Fruit fly (Drosophila melanogaster) whole organism, embryonic: ENCODE measurements around the gene CG6689.

Experiments used
- Abd-B ChIP-seq: fragments of 200-800 bp; sonication (Bioruptor generic); optimal IDR thresholded peaks from 2 replicates; lab custom pipeline; 2018; ENCODE audit warnings: missing biosample characterization, mild to moderate bottlenecking, missing genetic modification characterization, moderate library complexity
- Atf3 ChIP-seq: fragments of 200-800 bp; sonication (Bioruptor generic); optimal IDR thresholded peaks from 3 replicates; lab custom pipeline; 2016; ENCODE audit warnings: missing biosample characterization, missing genetic modification characterization
- BEAF-32 ChIP-seq: fragments of 200-800 bp; sonication (Bioruptor generic); optimal IDR thresholded peaks from 3 replicates; lab custom pipeline; 2017; ENCODE audit warnings: missing biosample characterization, missing genetic modification characterization, mild to moderate bottlenecking, moderate library complexity, missing genetic modification reagents
- CG10543 ChIP-seq: fragments of 200-800 bp; sonication (Bioruptor generic); optimal IDR thresholded peaks from 3 replicates; lab custom pipeline; 2017; ENCODE audit warnings: missing biosample characterization, mild to moderate bottlenecking, missing genetic modification characterization, moderate library complexity
- CG10959 ChIP-seq: fragments of 200-800 bp; sonication (Bioruptor generic); IDR thresholded peaks from 2 replicates; pipeline ENCODE4 v1.3.6; 2022; ENCODE audit warnings: missing biosample characterization, missing genetic modification characterization
- CG12744 ChIP-seq: fragments of 200-800 bp; sonication (Bioruptor generic); optimal IDR thresholded peaks from 2 replicates; lab custom pipeline; 2016; ENCODE audit warnings: missing biosample characterization, missing genetic modification characterization
- CG13296 ChIP-seq: fragments of 200-800 bp; sonication (Bioruptor generic); optimal IDR thresholded peaks from 3 replicates; lab custom pipeline; 2018; ENCODE audit warnings: missing biosample characterization, mild to moderate bottlenecking, missing genetic modification characterization
- CG1529 ChIP-seq: fragments of 200-800 bp; sonication (Bioruptor generic); optimal IDR thresholded peaks from 3 replicates; lab custom pipeline; 2018; ENCODE audit warnings: missing biosample characterization, missing genetic modification characterization
- CG1603 ChIP-seq: fragments of 200-800 bp; sonication (Bioruptor generic); optimal IDR thresholded peaks from 2 replicates; lab custom pipeline; 2019; ENCODE audit warnings: missing biosample characterization, mild to moderate bottlenecking, missing genetic modification characterization, moderate library complexity
- CG16815 ChIP-seq: fragments of 200-800 bp; sonication (Bioruptor generic); optimal IDR thresholded peaks from 3 replicates; lab custom pipeline; 2017; ENCODE audit warnings: missing biosample characterization, mild to moderate bottlenecking, missing genetic modification characterization
- CG2202 ChIP-seq: fragments of 200-800 bp; sonication (Bioruptor generic); optimal IDR thresholded peaks from 2 replicates; lab custom pipeline; 2018; ENCODE audit warnings: missing biosample characterization, mild to moderate bottlenecking, missing genetic modification characterization
- CG3065 ChIP-seq: fragments of 200-800 bp; sonication (Bioruptor generic); optimal IDR thresholded peaks from 2 replicates; lab custom pipeline; 2016; ENCODE audit warnings: missing biosample characterization, missing genetic modification characterization
- CG3281 ChIP-seq: fragments of 200-800 bp; sonication (Bioruptor generic); optimal IDR thresholded peaks from 3 replicates; lab custom pipeline; 2017; ENCODE audit warnings: missing biosample characterization, mild to moderate bottlenecking, missing genetic modification characterization
- CG43689 ChIP-seq: fragments of 200-800 bp; sonication (Bioruptor generic); IDR thresholded peaks from 2 replicates; pipeline ENCODE4 v1.3.6; 2022; ENCODE audit warnings: missing biosample characterization, missing genetic modification characterization
- CG6175 ChIP-seq: fragments of 200-800 bp; sonication (Bioruptor generic); IDR thresholded peaks from 3 replicates; pipeline ENCODE4 v1.3.6; 2022; ENCODE audit warnings: missing biosample characterization, missing genetic modification characterization
- CG6765 ChIP-seq: fragments of 200-800 bp; sonication (Bioruptor generic); optimal IDR thresholded peaks from 3 replicates; lab custom pipeline; 2017; ENCODE audit warnings: missing biosample characterization, mild to moderate bottlenecking, missing genetic modification characterization
- CG8359 ChIP-seq: fragments of 200-800 bp; sonication (Bioruptor generic); optimal IDR thresholded peaks from 2 replicates; lab custom pipeline; 2017; ENCODE audit warnings: missing biosample characterization, mild to moderate bottlenecking, missing genetic modification characterization, borderline replicate concordance
- CTCF ChIP-seq: fragments of 200-800 bp; sonication (Bioruptor generic); optimal IDR thresholded peaks from 2 replicates; lab custom pipeline; 2017; ENCODE audit warnings: missing biosample characterization, mild to moderate bottlenecking, missing genetic modification characterization, moderate library complexity
- Chrac-16 ChIP-seq: fragments of 200-800 bp; sonication (Bioruptor generic); optimal IDR thresholded peaks from 3 replicates; lab custom pipeline; 2016; ENCODE audit warnings: missing biosample characterization, missing genetic modification characterization
- CoRest ChIP-seq: fragments of 200-800 bp; sonication (Bioruptor generic); optimal IDR thresholded peaks from 3 replicates; lab custom pipeline; 2018; ENCODE audit warnings: missing biosample characterization, mild to moderate bottlenecking, missing genetic modification characterization, moderate library complexity
- Elba2 ChIP-seq: fragments of 200-800 bp; sonication (Bioruptor generic); optimal IDR thresholded peaks from 3 replicates; lab custom pipeline; 2016; ENCODE audit warnings: missing biosample characterization, missing genetic modification characterization
- Fer1 ChIP-seq: fragments of 200-800 bp; sonication (Bioruptor generic); optimal IDR thresholded peaks from 2 replicates; lab custom pipeline; 2017; ENCODE audit warnings: missing biosample characterization, mild to moderate bottlenecking, missing genetic modification characterization
- Mes4 ChIP-seq: fragments of 200-800 bp; sonication (Bioruptor generic); optimal IDR thresholded peaks from 2 replicates; lab custom pipeline; 2016; ENCODE audit warnings: missing biosample characterization, missing genetic modification characterization
- NC2β ChIP-seq: fragments of 200-800 bp; sonication (Bioruptor generic); optimal IDR thresholded peaks from 2 replicates; lab custom pipeline; 2016; ENCODE audit warnings: missing biosample characterization, missing genetic modification characterization
- Oaz ChIP-seq: fragments of 200-800 bp; sonication (Bioruptor generic); IDR thresholded peaks from 2 replicates; pipeline ENCODE4 v1.3.6; 2022; ENCODE audit warnings: missing biosample characterization, missing genetic modification characterization
- Optix ChIP-seq: fragments of 200-800 bp; sonication (Bioruptor generic); IDR thresholded peaks from 3 replicates; pipeline ENCODE4 v1.3.6; 2022; ENCODE audit warnings: missing biosample characterization, missing genetic modification characterization
- Sry-δ ChIP-seq: fragments of 200-800 bp; sonication (Bioruptor generic); optimal IDR thresholded peaks from 2 replicates; lab custom pipeline; 2016; ENCODE audit warnings: missing biosample characterization, missing genetic modification characterization
- Xrp1 ChIP-seq: fragments of 200-800 bp; sonication (Bioruptor generic); IDR thresholded peaks from 2 replicates; pipeline ENCODE4 v1.3.6; 2022; ENCODE audit warnings: missing biosample characterization, missing genetic modification characterization
- amos ChIP-seq: fragments of 200-800 bp; sonication (Bioruptor generic); IDR thresholded peaks from 2 replicates; pipeline ENCODE4 v1.3.6; 2022; ENCODE audit warnings: missing biosample characterization, missing genetic modification characterization; ENCODE audit not compliant: partially characterized antibody
- ara ChIP-seq: fragments of 200-800 bp; sonication (Bioruptor generic); IDR thresholded peaks from 2 replicates; pipeline ENCODE4 v1.3.6; 2022; ENCODE audit warnings: missing biosample characterization, missing genetic modification characterization
- ato ChIP-seq: fragments of 200-800 bp; sonication (Bioruptor generic); IDR thresholded peaks from 2 replicates; pipeline ENCODE4 v1.3.6; 2022; ENCODE audit warnings: missing biosample characterization, missing genetic modification characterization; ENCODE audit not compliant: partially characterized antibody
- cad ChIP-seq: fragments of >200 bp; optimal IDR thresholded peaks from 2 replicates; lab custom pipeline; 2017; ENCODE audit warnings: missing biosample characterization, missing genetic modification characterization
- crol ChIP-seq: fragments of 200-800 bp; sonication (Bioruptor generic); IDR thresholded peaks from 2 replicates; pipeline ENCODE4 v1.3.6; 2022; ENCODE audit warnings: missing biosample characterization, missing genetic modification characterization
- crp ChIP-seq, 2 experiments: fragments of 200-800 bp; sonication (Bioruptor generic); optimal IDR thresholded peaks; 2 replicates in 1 of 2; 3 replicates in 1 of 2; lab custom pipeline; 2017; ENCODE audit warnings: missing biosample characterization in 2 of 2, missing genetic modification characterization in 2 of 2, mild to moderate bottlenecking in 1 of 2, moderate library complexity in 1 of 2
- eve ChIP-seq, 2 experiments: fragments of >200 bp; optimal IDR thresholded peaks; 2 replicates each; lab custom pipeline; 2017; ENCODE audit warnings: missing biosample characterization in 2 of 2, missing genetic modification characterization in 2 of 2
- ewg ChIP-seq: fragments of 200-800 bp; sonication (Bioruptor generic); optimal IDR thresholded peaks from 3 replicates; lab custom pipeline; 2017; ENCODE audit warnings: mild to moderate bottlenecking, missing biosample characterization, missing genetic modification reagents, missing genetic modification characterization
- fd102C ChIP-seq: fragments of 200-800 bp; sonication (Bioruptor generic); optimal IDR thresholded peaks from 2 replicates; lab custom pipeline; 2018; ENCODE audit warnings: missing biosample characterization, mild to moderate bottlenecking, missing genetic modification characterization, moderate library complexity
- ftz-f1 ChIP-seq: fragments of 200-800 bp; sonication (Bioruptor generic); optimal IDR thresholded peaks from 2 replicates; lab custom pipeline; 2016; ENCODE audit warnings: missing biosample characterization, missing genetic modification characterization
- grau ChIP-seq: fragments of 200-800 bp; optimal IDR thresholded peaks from 3 replicates; lab custom pipeline; 2019; ENCODE audit warnings: missing biosample characterization, mild to moderate bottlenecking, missing genetic modification characterization, moderate library complexity
- grn ChIP-seq: fragments of 200-800 bp; sonication (Bioruptor generic); optimal IDR thresholded peaks from 3 replicates; lab custom pipeline; 2017; ENCODE audit warnings: missing biosample characterization, missing genetic modification characterization
- hbn ChIP-seq: fragments of 200-800 bp; sonication (Bioruptor generic); IDR thresholded peaks from 2 replicates; pipeline ENCODE4 v1.3.6; 2022; ENCODE audit warnings: missing biosample characterization, missing genetic modification characterization; ENCODE audit not compliant: partially characterized antibody
- lbe ChIP-seq: fragments of 200-800 bp; sonication (Bioruptor generic); optimal IDR thresholded peaks from 2 replicates; lab custom pipeline; 2016; ENCODE audit warnings: missing biosample characterization, mild to moderate bottlenecking, missing genetic modification characterization
- nerfin-1 ChIP-seq: fragments of 200-800 bp; sonication (Bioruptor generic); optimal IDR thresholded peaks from 3 replicates; lab custom pipeline; 2019; ENCODE audit warnings: missing biosample characterization, mild to moderate bottlenecking, missing genetic modification characterization, moderate library complexity
- rib ChIP-seq: fragments of 200-800 bp; sonication (Bioruptor generic); IDR thresholded peaks from 2 replicates; pipeline ENCODE4 v1.3.6; 2022; ENCODE audit warnings: missing biosample characterization, missing genetic modification characterization
- seq ChIP-seq: fragments of 200-800 bp; sonication (Bioruptor generic); IDR thresholded peaks from 2 replicates; pipeline ENCODE4 v1.3.6; 2022; ENCODE audit warnings: missing biosample characterization, missing genetic modification characterization
- sob ChIP-seq: fragments of 200-800 bp; sonication (Bioruptor generic); IDR thresholded peaks from 2 replicates; pipeline ENCODE4 v1.3.6; 2022; ENCODE audit warnings: missing biosample characterization, missing genetic modification characterization
- sr ChIP-seq: fragments of 200-800 bp; sonication (Bioruptor generic); IDR thresholded peaks from 3 replicates; pipeline ENCODE4 v1.3.6; 2022; ENCODE audit warnings: missing biosample characterization, missing genetic modification characterization
- ttk ChIP-seq: fragments of 200-800 bp; sonication (Bioruptor generic); IDR thresholded peaks from 2 replicates; pipeline ENCODE4 v2.1.2; 2022; ENCODE audit warnings: missing biosample characterization, missing genetic modification characterization
- unc-4 ChIP-seq: fragments of 200-800 bp; sonication (Bioruptor generic); IDR thresholded peaks from 2 replicates; pipeline ENCODE4 v1.3.6; 2022; ENCODE audit warnings: missing biosample characterization, missing genetic modification characterization; ENCODE audit not compliant: partially characterized antibody
- unpg ChIP-seq: fragments of 200-800 bp; sonication (Bioruptor generic); optimal IDR thresholded peaks from 3 replicates; lab custom pipeline; 2018; ENCODE audit warnings: missing biosample characterization, mild to moderate bottlenecking, missing genetic modification characterization, moderate library complexity
- vnd ChIP-seq: fragments of 200-800 bp; sonication (Bioruptor generic); IDR thresholded peaks from 3 replicates; pipeline ENCODE4 v1.3.6; 2022; ENCODE audit warnings: missing biosample characterization, missing genetic modification characterization; ENCODE audit not compliant: partially characterized antibody

Gene CG6689

DNA sequence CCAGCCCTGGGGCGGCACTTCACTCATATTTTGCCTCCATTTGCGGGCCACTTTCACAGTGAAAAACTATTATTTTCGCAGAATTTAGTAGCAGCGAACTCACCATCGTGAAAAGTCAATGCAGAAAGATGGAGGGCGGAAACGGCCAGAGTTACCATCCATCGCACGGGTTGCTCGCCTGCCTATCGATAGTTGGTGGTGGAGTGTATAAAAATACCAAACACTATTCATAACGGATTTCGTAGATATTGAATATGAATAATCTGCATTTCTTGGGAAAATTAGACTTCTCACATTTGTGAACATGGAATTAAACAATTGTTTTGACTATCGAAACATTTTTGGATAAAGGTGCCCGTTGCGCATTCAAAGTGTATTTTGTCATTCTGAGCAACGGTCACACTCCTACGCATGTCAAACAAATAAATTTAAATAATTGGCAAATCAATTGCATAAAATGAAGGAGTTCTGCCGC lies 3.7 kb downstream of the CG6689 start, which contains the start of the genes RpS25 and CG4820 (continued):
- TF ChIP-seq crp (GFP tag; optimal IDR thresholded peaks at IDR 0.05; lab: Kevin White, UChicago) (peak in 1 of 2 experiments; percentile 66), Mes4 (peak; percentile 97), Fer1 (peak; percentile 96), CG1529 (GFP tag; lab: Kevin White, UChicago) (peak; percentile 85), ara (GFP tag; lab: Robert Waterston, UW) (peak; percentile 75), Abd-B (GFP tag; lab: Kevin White, UChicago) (peak; percentile 70), cad (GFP tag; lab: Kevin White, UChicago) (no peak), CTCF (peak; percentile 69), grau (tag; lab: Kevin White, UChicago) (peak; percentile 86), seq (GFP tag; lab: Robert Waterston, UW) (peak; percentile 77; the same call in 1 of the 2 replicates), crol (GFP tag; lab: Robert Waterston, UW) (peak; percentile 49), fd102C (GFP tag; lab: Kevin White, UChicago) (peak; percentile 87), Oaz (GFP tag; lab: Robert Waterston, UW) (peak; percentile 81), hbn (GFP tag; lab: Robert Waterston, UW) (peak; percentile 83), unc-4 (GFP tag; lab: Robert Waterston, UW) (peak; percentile 93), CG3065 (peak; percentile 74), CG6175 (GFP tag; lab: Robert Waterston, UW) (peak; percentile 84), rib (peak; percentile 67), CG1603 (peak; percentile 97), sob (peak; percentile 91), CoRest (tag; lab: Kevin White, UChicago) (peak; percentile 85), Sry-δ (GFP tag; lab: Kevin White, UChicago) (peak; percentile 92), CG3281 (peak; percentile 95), CG13296 (peak; percentile 95), Chrac-16 (GFP tag; lab: Kevin White, UChicago) (peak; percentile 58), unpg (peak; percentile 86), grn (GFP tag; lab: Kevin White, UChicago) (peak; percentile 76), CG2202 (tag; lab: Kevin White, UChicago) (peak; percentile 85), CG10543 (GFP tag; lab: Kevin White, UChicago) (peak; percentile 97), lbe (peak; percentile 82), Optix (GFP tag; lab: Robert Waterston, UW) (peak; percentile 81), Xrp1 (GFP tag; lab: Robert Waterston, UW) (peak; percentile 48; the same call in 1 of the 2 replicates), amos (GFP tag; lab: Robert Waterston, UW) (peak; percentile 89), CG12744 (GFP tag; lab: Kevin White, UChicago) (peak; percentile 82), nerfin-1 (tag; lab: Kevin White, UChicago) (peak; percentile 91), ewg (GFP tag; lab: Kevin White, UChicago) (peak; percentile 95), CG10959 (GFP tag; lab: Robert Waterston, UW) (peak; percentile 72), CG16815 (GFP tag; lab: Kevin White, UChicago) (peak; percentile 57), CG6765 (GFP tag; lab: Kevin White, UChicago) (peak; percentile 97), vnd (GFP tag; lab: Robert Waterston, UW) (peak; percentile 82), sr (GFP tag; lab: Robert Waterston, UW) (peak; percentile 82), eve (GFP tag; optimal IDR thresholded peaks at IDR 0.05; lab: Kevin White, UChicago) (no peak), ftz-f1 (GFP tag; lab: Kevin White, UChicago) (peak; percentile 76), Elba2 (GFP tag; lab: Kevin White, UChicago) (peak; percentile 52), Atf3 (GFP tag; lab: Kevin White, UChicago) (peak; percentile 86), NC2β (GFP tag; lab: Kevin White, UChicago) (peak; percentile 98), ato (GFP tag; lab: Robert Waterston, UW) (peak; percentile 64), ttk (GFP tag; lab: Robert Waterston, UW) (peak; percentile 85), BEAF-32 (GFP tag; lab: Kevin White, UChicago) (peak; percentile 96), CG43689 (GFP tag; lab: Robert Waterston, UW) (peak; percentile 79), CG8359 (GFP tag; lab: Kevin White, UChicago) (peak; percentile 84)
